Fruit fly (Drosophila melanogaster) Kc167 (cell line): Measurements from ENCODE around the gene Mgat4a.

Experiments
- Sin3A ChIP-seq: fragments of >200 bp; optimal IDR thresholded peaks from 2 replicates; lab custom pipeline; 2018; ENCODE audit warnings: missing external identifiers
- insv ChIP-seq: fragments of >200 bp; optimal IDR thresholded peaks from 3 replicates; lab custom pipeline; 2018; ENCODE audit warnings: missing external identifiers
- psq ChIP-seq: fragments of >200 bp; optimal IDR thresholded peaks from 2 replicates; lab custom pipeline; 2017; ENCODE audit warnings: missing external identifiers

dm6 chr3L:14801854-14802616 is 40.2 kb downstream of the Mgat4a start, which contains the start of gene NHP2:
- TF ChIP-seq psq (no peak), insv (lab: Kevin White, UChicago) (no peak), Sin3A (lab: Kevin White, UChicago) (no peak)
